Worm (Caenorhabditis elegans): ENCODE measurements around the gene F35H10.10.

F35H10.10 gene

ce11 chrIV:8333034-8333433, 20.3 kb upstream of the F35H10.10 start:
- no peak for TF ChIP-seq F33H1.4 (GFP tag; IDR thresholded peaks at IDR 0.05)
- no peak for TF ChIP-seq snpc-3.4 (tag; optimal IDR thresholded peaks at IDR 0.05)
- no peak for TF ChIP-seq mxl-1 (tag; optimal IDR thresholded peaks at IDR 0.05)
- TF ChIP-seq nhr-120 (GFP tag; IDR thresholded peaks at IDR 0.05), result no peak
- TF ChIP-seq ets-4 (GFP tag; optimal IDR thresholded peaks at IDR 0.05), result no peak
- TF ChIP-seq F10E7.11 (tag; optimal IDR thresholded peaks at IDR 0.05), result no peak
- TF ChIP-seq hlh-12 (tag; optimal IDR thresholded peaks at IDR 0.05), result no peak
- no peak for TF ChIP-seq lag-1 (GFP tag; IDR thresholded peaks at IDR 0.05)
- no peak for TF ChIP-seq hrde-1 (tag; optimal IDR thresholded peaks at IDR 0.05; ENCODE audit: borderline replicate concordance)
- no peak for TF ChIP-seq athp-1 (tag; optimal IDR thresholded peaks at IDR 0.05)
- no peak for TF ChIP-seq akir-1 (GFP tag; optimal IDR thresholded peaks at IDR 0.05)
- no peak for TF ChIP-seq tlf-1 (GFP tag; optimal IDR thresholded peaks at IDR 0.05)
- no peak for TF ChIP-seq chd-7 (tag; optimal IDR thresholded peaks at IDR 0.05)
- no peak for TF ChIP-seq dox-1 (GFP tag; IDR thresholded peaks at IDR 0.05)
- no peak for TF ChIP-seq F52B5.7 (tag; optimal IDR thresholded peaks at IDR 0.05)
- TF ChIP-seq ztf-25 (GFP tag; IDR thresholded peaks at IDR 0.05), result no peak
- no peak for TF ChIP-seq madf-6 (GFP tag; IDR thresholded peaks at IDR 0.05)

ce11 chrIV:8332526-8332925, 19.8 kb upstream of the F35H10.10 start, which contains the start of gene lys-10:
TSS of gene lys-10 (plus strand) at chrIV:8332826.
- TF ChIP-seq zim-3 (tag; optimal IDR thresholded peaks at IDR 0.05) (no peak), attf-6 (GFP tag; IDR thresholded peaks at IDR 0.05) (no peak), lir-1 (GFP tag; conservative IDR thresholded peaks at IDR 0.05) (no peak), T26A5.8 (tag; optimal IDR thresholded peaks at IDR 0.05) (no peak), K12H6.12 (tag; optimal IDR thresholded peaks at IDR 0.05) (no peak), ets-4 (GFP tag; optimal IDR thresholded peaks at IDR 0.05) (no peak), lsy-27 (tag; optimal IDR thresholded peaks at IDR 0.05; ENCODE audit: borderline replicate concordance, insufficient read depth) (no peak), Y67H2A.10 (GFP tag; conservative IDR thresholded peaks at IDR 0.05) (no peak), repo-1 (tag; optimal IDR thresholded peaks at IDR 0.05) (no peak), sdz-38 (tag; optimal IDR thresholded peaks at IDR 0.05) (no peak), cebp-1 (GFP tag; IDR thresholded peaks at IDR 0.05) (no peak), cebp-1 (tag; optimal IDR thresholded peaks at IDR 0.05) (no peak), ama-1 (optimal IDR thresholded peaks at IDR 0.05) (no peak), ama-1 (GFP tag; optimal IDR thresholded peaks at IDR 0.05) (no peak), nhr-27 (tag; optimal IDR thresholded peaks at IDR 0.05) (no peak), bed-2 (GFP tag; IDR thresholded peaks at IDR 0.05) (no peak), fkh-3 (tag; optimal IDR thresholded peaks at IDR 0.05) (no peak), snpc-1.3 (tag; optimal IDR thresholded peaks at IDR 0.05; ENCODE audit: insufficient read depth) (no peak), ceh-27 (GFP tag; optimal IDR thresholded peaks at IDR 0.05) (no peak)

- TF ChIP-seq madf-3 (GFP tag; IDR thresholded peaks at IDR 0.05), result no peak
- no peak for TF ChIP-seq egrh-3 (GFP tag; IDR thresholded peaks at IDR 0.05)
- TF ChIP-seq lsy-27 (tag; optimal IDR thresholded peaks at IDR 0.05; ENCODE audit: borderline replicate concordance, insufficient read depth), result no peak
- TF ChIP-seq C06A6.2 (GFP tag; conservative IDR thresholded peaks at IDR 0.05), result no peak
- no peak for TF ChIP-seq F57A8.1 (GFP tag; optimal IDR thresholded peaks at IDR 0.05)
- no peak for TF ChIP-seq madf-10 (tag; optimal IDR thresholded peaks at IDR 0.05)
- no peak for TF ChIP-seq cebp-1 (GFP tag; IDR thresholded peaks at IDR 0.05)
- TF ChIP-seq cebp-1 (tag; optimal IDR thresholded peaks at IDR 0.05), result no peak
Observed at ce11 chrIV:8328913-8329312, 16.2 kb upstream of the F35H10.10 start, which contains the start of gene F35H10.2. TSS of gene F35H10.2 (plus strand) at chrIV:8329213.

All from whole organism, young adult.